Worm (Caenorhabditis elegans) whole organism, young adult: Measurements from ENCODE around the gene C14C6.13.

Source experiments
- F10E7.11 ChIP-seq: sonication (generic microtip); optimal IDR thresholded peaks from 2 replicates; lab custom pipeline; 2017; ENCODE audit warnings: mild to moderate bottlenecking, missing genetic modification characterization, moderate library complexity, missing compliant biosample characterization
- F22D6.2 ChIP-seq: sonication (generic microtip); optimal IDR thresholded peaks from 2 replicates; lab custom pipeline; 2016; ENCODE audit warnings: mild to moderate bottlenecking, missing genetic modification characterization, missing compliant biosample characterization
- F37B4.10 ChIP-seq: fragments of 200-800 bp; sonication (Bioruptor generic); IDR thresholded peaks from 2 replicates; pipeline ENCODE4 v1.3.6; 2022; ENCODE audit warnings: missing genetic modification characterization, missing compliant biosample characterization
- F52B5.7 ChIP-seq: sonication (generic microtip); optimal IDR thresholded peaks from 2 replicates; lab custom pipeline; 2016; ENCODE audit warnings: mild to moderate bottlenecking, missing genetic modification characterization, missing compliant biosample characterization
- K12H6.12 ChIP-seq: fragments of 200-800 bp; sonication (Bioruptor generic); optimal IDR thresholded peaks from 2 replicates; lab custom pipeline; 2018; ENCODE audit warnings: mild to moderate bottlenecking, missing genetic modification characterization, missing compliant biosample characterization
- ama-1 ChIP-seq, 3 experiments: fragments of 150-350 bp in 1 of 3; sonication (generic microtip) in 2 of 3; optimal IDR thresholded peaks; 2 replicates each; lab custom pipeline; 2014 to 2018; ENCODE audit warnings: missing biosample characterization in 2 of 3, missing genetic modification characterization in 2 of 3, missing genetic modification reagents in 2 of 3
- ceh-27 ChIP-seq: fragments of 200-800 bp; sonication (Bioruptor generic); optimal IDR thresholded peaks from 2 replicates; lab custom pipeline; 2018; ENCODE audit warnings: mild to moderate bottlenecking, missing genetic modification characterization, moderate library complexity, missing compliant biosample characterization
- hlh-26 ChIP-seq: fragments of 200-800 bp; sonication (Bioruptor generic); conservative IDR thresholded peaks from 2 replicates; pipeline ENCODE4 v1.3.6; 2022; ENCODE audit warnings: missing genetic modification reagents, missing genetic modification characterization, missing compliant biosample characterization
- nfyb-1 ChIP-seq: fragments of 200-800 bp; sonication (Bioruptor generic); IDR thresholded peaks from 2 replicates; pipeline ENCODE4 v1.3.6; 2022; ENCODE audit warnings: missing genetic modification reagents, missing genetic modification characterization, missing compliant biosample characterization
- nhr-90 ChIP-seq: sonication (generic microtip); optimal IDR thresholded peaks from 2 replicates; lab custom pipeline; 2016; ENCODE audit warnings: missing genotype, mild to moderate bottlenecking, missing genetic modification characterization, missing compliant biosample characterization
- snpc-4 ChIP-seq, 5 experiments: fragments of 150-350 bp in 1 of 5; sonication (generic microtip) in 4 of 5; optimal IDR thresholded peaks; 2 replicates each; lab custom pipeline; 2014 to 2018; ENCODE audit warnings: missing genetic modification characterization in 5 of 5, missing biosample characterization in 3 of 5, antibody characterized with exemption in 2 of 5, mild to moderate bottlenecking in 2 of 5, missing compliant biosample characterization in 2 of 5, missing genotype in 2 of 5, moderate library complexity in 2 of 5, missing genetic modification reagents in 1 of 5

DNA sequence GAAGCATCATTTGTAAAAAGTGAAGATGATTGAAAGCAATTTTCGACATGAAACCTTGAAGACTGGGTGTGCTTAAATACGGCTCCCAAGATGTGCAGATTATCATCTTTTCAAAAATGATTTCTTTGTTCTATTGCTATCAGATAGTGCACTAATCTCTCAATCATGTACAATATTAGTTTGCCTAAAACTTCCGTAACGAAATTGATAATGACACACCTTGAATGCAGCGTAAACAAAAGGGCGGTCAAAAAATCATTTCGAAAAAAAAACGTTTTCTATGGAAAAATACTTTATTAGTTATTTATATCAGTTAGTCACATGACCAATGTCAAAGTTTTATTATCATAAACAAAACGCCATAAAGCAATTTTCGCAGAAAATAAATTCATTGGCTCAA is 48.4 kb upstream of the C14C6.13 start, which contains the start of gene F48G7.5:
- no peak for TF ChIP-seq snpc-4 (GFP tag; optimal IDR thresholded peaks at IDR 0.05; lab: Kevin White, UChicago)
- no peak for TF ChIP-seq snpc-4 (tag; optimal IDR thresholded peaks at IDR 0.05; lab: Kevin White, UChicago)
- TF ChIP-seq ama-1 (optimal IDR thresholded peaks at IDR 0.05; lab: Kevin White, UChicago): no peak
- no peak for TF ChIP-seq ama-1 (GFP tag; optimal IDR thresholded peaks at IDR 0.05; lab: Kevin White, UChicago)
- no peak for TF ChIP-seq F52B5.7 (tag; lab: Kevin White, UChicago)
- no peak for TF ChIP-seq nfyb-1
- no peak for TF ChIP-seq K12H6.12 (tag; lab: Kevin White, UChicago)
- no peak for TF ChIP-seq nhr-90
- TF ChIP-seq hlh-26 (GFP tag; lab: Robert Waterston, UW): no peak
- no peak for TF ChIP-seq ceh-27
- TF ChIP-seq F10E7.11 (tag; lab: Kevin White, UChicago): no peak
- TF ChIP-seq F37B4.10 (GFP tag; lab: Robert Waterston, UW): no peak
- no peak for TF ChIP-seq F22D6.2 (tag; lab: Kevin White, UChicago)
